Fruit fly (Drosophila melanogaster) whole organism, embryonic: ENCODE results near the gene bun.

Experiments used
- B-H1 ChIP-seq: fragments of 200-800 bp; sonication (Bioruptor generic); IDR thresholded peaks from 3 replicates; pipeline ENCODE4 v1.3.6; 2022; ENCODE audit warnings: missing biosample characterization, missing genetic modification characterization
- CG10543 ChIP-seq: fragments of 200-800 bp; sonication (Bioruptor generic); optimal IDR thresholded peaks from 3 replicates; lab custom pipeline; 2017; ENCODE audit warnings: missing biosample characterization, mild to moderate bottlenecking, missing genetic modification characterization, moderate library complexity
- CG11093 ChIP-seq: fragments of 200-800 bp; sonication (Bioruptor generic); IDR thresholded peaks from 3 replicates; pipeline ENCODE4 v1.3.6; 2022; ENCODE audit warnings: missing biosample characterization, missing genetic modification characterization
- CG12071 ChIP-seq: fragments of 200-800 bp; sonication (Bioruptor generic); optimal IDR thresholded peaks from 3 replicates; lab custom pipeline; 2018; ENCODE audit warnings: missing biosample characterization, mild to moderate bottlenecking, missing genetic modification characterization
- CG12769 ChIP-seq: fragments of 200-800 bp; sonication (Bioruptor generic); optimal IDR thresholded peaks from 2 replicates; lab custom pipeline; 2019; ENCODE audit warnings: missing biosample characterization, mild to moderate bottlenecking, missing genetic modification characterization, moderate library complexity
- CG2712 ChIP-seq: fragments of 200-800 bp; optimal IDR thresholded peaks from 3 replicates; lab custom pipeline; 2019; ENCODE audit warnings: missing biosample characterization, mild to moderate bottlenecking, missing genetic modification characterization, moderate library complexity
- CG34376 ChIP-seq: fragments of 200-800 bp; sonication (Bioruptor generic); optimal IDR thresholded peaks from 2 replicates; lab custom pipeline; 2018; ENCODE audit warnings: missing biosample characterization, mild to moderate bottlenecking, missing genetic modification characterization
- CG3726 ChIP-seq: fragments of 200-800 bp; sonication (Bioruptor generic); IDR thresholded peaks from 3 replicates; pipeline ENCODE4, ENCODE4 v1.3.6; 2022; ENCODE audit warnings: missing biosample characterization, missing genetic modification characterization
- CG3847 ChIP-seq: fragments of 200-800 bp; sonication (Bioruptor generic); IDR thresholded peaks from 2 replicates; pipeline ENCODE4 v1.3.6; 2022; ENCODE audit warnings: missing biosample characterization, missing genetic modification characterization
- CG4282 ChIP-seq: fragments of 200-800 bp; sonication (Bioruptor generic); optimal IDR thresholded peaks from 2 replicates; lab custom pipeline; 2016; ENCODE audit warnings: missing biosample characterization, missing genetic modification characterization
- CG43689 ChIP-seq: fragments of 200-800 bp; sonication (Bioruptor generic); IDR thresholded peaks from 2 replicates; pipeline ENCODE4 v1.3.6; 2022; ENCODE audit warnings: missing biosample characterization, missing genetic modification characterization
- CG4707 ChIP-seq: fragments of 200-800 bp; sonication (Bioruptor generic); optimal IDR thresholded peaks from 2 replicates; lab custom pipeline; 2018; ENCODE audit warnings: missing biosample characterization, mild to moderate bottlenecking, missing genetic modification characterization, moderate library complexity
- CG4730 ChIP-seq: fragments of 200-800 bp; sonication (Bioruptor generic); IDR thresholded peaks from 2 replicates; pipeline ENCODE4 v1.3.6; 2022; ENCODE audit warnings: missing biosample characterization, missing genetic modification characterization
- CG5953 ChIP-seq: fragments of 200-800 bp; sonication (Bioruptor generic); IDR thresholded peaks from 2 replicates; pipeline ENCODE4 v1.3.6; 2022; ENCODE audit warnings: missing biosample characterization, missing genetic modification characterization
- CG7271 ChIP-seq: fragments of 200-800 bp; sonication (Bioruptor generic); optimal IDR thresholded peaks from 2 replicates; lab custom pipeline; 2018; ENCODE audit warnings: missing biosample characterization, mild to moderate bottlenecking, missing genetic modification characterization, moderate library complexity
- CG7745 ChIP-seq: fragments of 200-800 bp; sonication (Bioruptor generic); optimal IDR thresholded peaks from 2 replicates; lab custom pipeline; 2018; ENCODE audit warnings: missing biosample characterization, mild to moderate bottlenecking, missing genetic modification characterization, moderate library complexity
- CG7786 ChIP-seq: fragments of 200-800 bp; sonication (Bioruptor generic); optimal IDR thresholded peaks from 2 replicates; lab custom pipeline; 2016; ENCODE audit warnings: missing biosample characterization, missing genetic modification characterization
- CG7928 ChIP-seq: fragments of 200-800 bp; sonication (Bioruptor generic); optimal IDR thresholded peaks from 2 replicates; lab custom pipeline; 2017; ENCODE audit warnings: missing biosample characterization, mild to moderate bottlenecking, missing genetic modification characterization
- CG9727 ChIP-seq: fragments of 200-800 bp; sonication (Bioruptor generic); optimal IDR thresholded peaks from 3 replicates; lab custom pipeline; 2017; ENCODE audit warnings: missing biosample characterization, mild to moderate bottlenecking, missing genetic modification characterization
- E2f1 ChIP-seq: fragments of 200-800 bp; sonication (Bioruptor generic); IDR thresholded peaks from 2 replicates; pipeline ENCODE4 v1.3.6; 2022; ENCODE audit warnings: missing biosample characterization, missing genetic modification characterization
- Fer1 ChIP-seq: fragments of 200-800 bp; sonication (Bioruptor generic); optimal IDR thresholded peaks from 2 replicates; lab custom pipeline; 2017; ENCODE audit warnings: missing biosample characterization, mild to moderate bottlenecking, missing genetic modification characterization
- Hey ChIP-seq: fragments of 200-800 bp; sonication (Bioruptor generic); optimal IDR thresholded peaks from 3 replicates; lab custom pipeline; 2018; ENCODE audit warnings: missing biosample characterization, mild to moderate bottlenecking, missing genetic modification characterization
- HmgD ChIP-seq: fragments of 200-800 bp; sonication (Bioruptor generic); optimal IDR thresholded peaks from 3 replicates; lab custom pipeline; 2016; ENCODE audit warnings: missing biosample characterization, missing genetic modification characterization
- Lim3 ChIP-seq: fragments of 200-800 bp; sonication (Bioruptor generic); IDR thresholded peaks from 2 replicates; pipeline ENCODE4 v1.3.6; 2022; ENCODE audit warnings: missing biosample characterization, missing genetic modification characterization
- Med ChIP-seq: fragments of 200-800 bp; sonication (Bioruptor generic); peaks from one replicate; lab custom pipeline; 2016; ENCODE audit warnings: missing biosample characterization, missing genetic modification characterization, mild to moderate bottlenecking, inconsistent platforms, moderate library complexity
- Mes4 ChIP-seq: fragments of 200-800 bp; sonication (Bioruptor generic); optimal IDR thresholded peaks from 2 replicates; lab custom pipeline; 2016; ENCODE audit warnings: missing biosample characterization, missing genetic modification characterization
- NK7.1 ChIP-seq: fragments of 200-800 bp; sonication (Bioruptor generic); optimal IDR thresholded peaks from 3 replicates; lab custom pipeline; 2016; ENCODE audit warnings: missing biosample characterization, missing genetic modification characterization
- Ptx1 ChIP-seq: fragments of 200-800 bp; sonication (Bioruptor generic); IDR thresholded peaks from 2 replicates; pipeline ENCODE4 v1.3.6; 2022; ENCODE audit warnings: missing biosample characterization, missing genetic modification characterization
- Rfx ChIP-seq: fragments of 200-800 bp; sonication (Bioruptor generic); IDR thresholded peaks from 2 replicates; pipeline ENCODE4 v1.3.6; 2022; ENCODE audit warnings: missing biosample characterization, missing genetic modification characterization
- amos ChIP-seq: fragments of 200-800 bp; sonication (Bioruptor generic); IDR thresholded peaks from 2 replicates; pipeline ENCODE4 v1.3.6; 2022; ENCODE audit warnings: missing biosample characterization, missing genetic modification characterization; ENCODE audit not compliant: partially characterized antibody
- cwo ChIP-seq: fragments of 200-800 bp; sonication (Bioruptor generic); optimal IDR thresholded peaks from 3 replicates; lab custom pipeline; 2017; ENCODE audit warnings: missing biosample characterization, missing genetic modification characterization, mild to moderate bottlenecking, moderate library complexity, missing genetic modification reagents
- dysf ChIP-seq: fragments of 200-800 bp; sonication (Bioruptor generic); IDR thresholded peaks from 3 replicates; pipeline ENCODE4 v1.3.6; 2022; ENCODE audit warnings: missing biosample characterization, missing genetic modification characterization
- en ChIP-seq: fragments of 200-800 bp; sonication (Bioruptor generic); optimal IDR thresholded peaks from 2 replicates; lab custom pipeline; 2016; ENCODE audit warnings: missing biosample characterization, missing genetic modification characterization
- esg ChIP-seq: fragments of 200-800 bp; sonication (Bioruptor generic); conservative IDR thresholded peaks from 2 replicates; pipeline ENCODE4 v1.3.6; 2022; ENCODE audit warnings: missing biosample characterization, missing genetic modification characterization
- gcm ChIP-seq: fragments of 200-800 bp; sonication (Bioruptor generic); optimal IDR thresholded peaks from 2 replicates; lab custom pipeline; 2019; ENCODE audit warnings: missing biosample characterization, mild to moderate bottlenecking, missing genetic modification characterization, moderate library complexity
- gem ChIP-seq: fragments of 200-800 bp; sonication (Bioruptor generic); optimal IDR thresholded peaks from 2 replicates; lab custom pipeline; 2019; ENCODE audit warnings: missing biosample characterization, mild to moderate bottlenecking, missing genetic modification characterization, moderate library complexity
- gsb ChIP-seq: fragments of 200-800 bp; sonication (Bioruptor generic); IDR thresholded peaks from 2 replicates; pipeline ENCODE4 v1.3.6; 2022; ENCODE audit warnings: missing biosample characterization, missing genetic modification characterization
- gsb-n ChIP-seq: fragments of 200-800 bp; sonication (Bioruptor generic); optimal IDR thresholded peaks from 3 replicates; lab custom pipeline; 2018; ENCODE audit warnings: missing biosample characterization, mild to moderate bottlenecking, missing genetic modification characterization
- hb ChIP-seq: fragments of 200-800 bp; sonication (Bioruptor generic); IDR thresholded peaks from 3 replicates; pipeline ENCODE4 v1.3.6; 2022; ENCODE audit warnings: missing biosample characterization, missing genetic modification characterization; ENCODE audit not compliant: partially characterized antibody
- jumu ChIP-seq: fragments of 200-800 bp; sonication (Bioruptor generic); optimal IDR thresholded peaks from 3 replicates; lab custom pipeline; 2016; ENCODE audit warnings: missing biosample characterization, missing genetic modification characterization
- odd ChIP-seq: fragments of 200-800 bp; sonication (Bioruptor generic); optimal IDR thresholded peaks from 2 replicates; lab custom pipeline; 2017; ENCODE audit warnings: missing biosample characterization, mild to moderate bottlenecking, missing genetic modification characterization
- onecut ChIP-seq: fragments of 200-800 bp; sonication (Bioruptor generic); IDR thresholded peaks from 2 replicates; pipeline ENCODE4 v1.3.6; 2022; ENCODE audit warnings: missing biosample characterization, missing genetic modification characterization
- p53 ChIP-seq: fragments of 200-800 bp; sonication (Bioruptor generic); optimal IDR thresholded peaks from 2 replicates; lab custom pipeline; 2016; ENCODE audit warnings: missing biosample characterization, missing genetic modification characterization
- pan ChIP-seq, 4 experiments: fragments of >200 bp in 3 of 4; fragments of 200-800 bp in 1 of 4; sonication (Bioruptor generic) in 1 of 4; optimal IDR thresholded peaks in 3 of 4; IDR thresholded peaks in 1 of 4; 2 replicates each; pipeline versions ENCODE4 v1.3.6 to Lab custom; 2017 to 2022; ENCODE audit warnings: missing biosample characterization in 2 of 4, missing genetic modification characterization in 2 of 4, mixed read lengths in 1 of 4
- psq ChIP-seq: fragments of 200-800 bp; sonication (Bioruptor generic); optimal IDR thresholded peaks from 2 replicates; lab custom pipeline; 2017; ENCODE audit warnings: missing biosample characterization, missing genetic modification characterization
- row ChIP-seq: fragments of 200-800 bp; sonication (Bioruptor generic); IDR thresholded peaks from 3 replicates; pipeline ENCODE4 v1.3.6; 2022; ENCODE audit warnings: missing biosample characterization, missing genetic modification characterization
- sisA ChIP-seq: fragments of 200-800 bp; sonication (Bioruptor generic); IDR thresholded peaks from 2 replicates; pipeline ENCODE4 v1.3.6; 2022; ENCODE audit warnings: missing biosample characterization, missing genetic modification characterization
- slbo ChIP-seq: fragments of 200-800 bp; sonication (Bioruptor generic); IDR thresholded peaks from 2 replicates; pipeline ENCODE4 v1.3.6; 2022; ENCODE audit warnings: missing biosample characterization, missing genetic modification characterization
- sob ChIP-seq: fragments of 200-800 bp; sonication (Bioruptor generic); IDR thresholded peaks from 2 replicates; pipeline ENCODE4 v1.3.6; 2022; ENCODE audit warnings: missing biosample characterization, missing genetic modification characterization
- sr ChIP-seq: fragments of 200-800 bp; sonication (Bioruptor generic); IDR thresholded peaks from 3 replicates; pipeline ENCODE4 v1.3.6; 2022; ENCODE audit warnings: missing biosample characterization, missing genetic modification characterization
- tx ChIP-seq: fragments of 200-800 bp; sonication (Bioruptor generic); optimal IDR thresholded peaks from 2 replicates; lab custom pipeline; 2016; ENCODE audit warnings: missing biosample characterization, missing genetic modification characterization
- wdn ChIP-seq: fragments of 200-800 bp; sonication (Bioruptor generic); IDR thresholded peaks from 2 replicates; pipeline ENCODE4 v1.3.6; 2022; ENCODE audit warnings: missing biosample characterization, missing genetic modification characterization
- zfh1 ChIP-seq: fragments of 200-800 bp; sonication (Bioruptor generic); IDR thresholded peaks from 3 replicates; pipeline ENCODE4 v1.3.6; 2022; ENCODE audit warnings: missing biosample characterization, missing genetic modification characterization

The bun gene

dm6 chr2L:12502839-12503439 lies 43.5 kb downstream of the bun start (continued):
- TF ChIP-seq gsb (GFP tag; lab: Robert Waterston, UW) = peak; percentile 52
- no peak for TF ChIP-seq gsb-n (tag; lab: Kevin White, UChicago)
- TF ChIP-seq Ptx1 = 0 out of 2 replicates have a peak, but pooled peaks have one; percentile 6
- TF ChIP-seq slbo (GFP tag; lab: Robert Waterston, UW) = 0 out of 2 replicates have a peak, but pooled peaks have one; percentile 7
- peak; percentile 79 for TF ChIP-seq Med (GFP tag; lab: Kevin White, UChicago)
- no peak for TF ChIP-seq hb
- TF ChIP-seq sob (GFP tag; lab: Robert Waterston, UW) = peak; percentile 11; the same call in 1 of the 2 replicates
- no peak for TF ChIP-seq row (GFP tag; lab: Robert Waterston, UW)
- no peak for TF ChIP-seq HmgD
- TF ChIP-seq Rfx (GFP tag; lab: Robert Waterston, UW) = peak; percentile 36; the same call in 1 of the 2 replicates
- peak; percentile 96 for TF ChIP-seq sr (GFP tag; lab: Robert Waterston, UW)
- no peak for TF ChIP-seq CG11093
- TF ChIP-seq CG4282 (GFP tag; lab: Kevin White, UChicago) = no peak
- no peak for TF ChIP-seq B-H1 (GFP tag; lab: Robert Waterston, UW)
- TF ChIP-seq esg (GFP tag; lab: Robert Waterston, UW) = no peak
- TF ChIP-seq CG7928 (GFP tag; lab: Kevin White, UChicago) = no peak
- TF ChIP-seq Mes4 (GFP tag; lab: Kevin White, UChicago) = no peak
- no peak for TF ChIP-seq en
- TF ChIP-seq Lim3 (GFP tag; lab: Robert Waterston, UW) = no peak
- no peak for TF ChIP-seq dysf (GFP tag; lab: Robert Waterston, UW)
- TF ChIP-seq tx (GFP tag; lab: Kevin White, UChicago) = no peak
- TF ChIP-seq gem (tag; lab: Kevin White, UChicago) = peak; percentile 7
- no peak for TF ChIP-seq CG2712 (tag; lab: Kevin White, UChicago)
- peak; percentile 23 for TF ChIP-seq cwo (GFP tag; lab: Kevin White, UChicago)
- TF ChIP-seq CG9727 (GFP tag; lab: Kevin White, UChicago) = no peak
- no peak for TF ChIP-seq CG4730 (GFP tag; lab: Robert Waterston, UW)
- no peak for TF ChIP-seq CG34376 (GFP tag; lab: Kevin White, UChicago)
- TF ChIP-seq CG43689 = no peak
- peak; percentile 12; the same call in 1 of the 2 replicates for TF ChIP-seq E2f1 (GFP tag; lab: Robert Waterston, UW)
- TF ChIP-seq CG12071 = peak; percentile 24
- TF ChIP-seq amos = no peak
- no peak for TF ChIP-seq Hey (tag; lab: Kevin White, UChicago)
- no peak for TF ChIP-seq Fer1 (GFP tag; lab: Kevin White, UChicago)
- TF ChIP-seq CG5953 (GFP tag; lab: Robert Waterston, UW) = no peak
- TF ChIP-seq gcm = no peak
- no peak for TF ChIP-seq pan (optimal IDR thresholded peaks at IDR 0.05; lab: Kevin White, UChicago)
- TF ChIP-seq pan (GFP tag; optimal IDR thresholded peaks at IDR 0.05 in 1 of 2, IDR thresholded peaks at IDR 0.05 in 1 of 2) = peak in 1 of 2 experiments; percentile 47
- TF ChIP-seq onecut (GFP tag; lab: Robert Waterston, UW) = peak; percentile 37; the same call in 1 of the 2 replicates
- TF ChIP-seq CG7745 (tag; lab: Kevin White, UChicago) = no peak
- TF ChIP-seq CG12769 (tag; lab: Kevin White, UChicago) = peak; percentile 19
- no peak for TF ChIP-seq jumu (GFP tag; lab: Kevin White, UChicago)

- TF ChIP-seq sisA (GFP tag; lab: Robert Waterston, UW) (no peak), p53 (no peak), zfh1 (GFP tag; lab: Robert Waterston, UW) (no peak), CG3726 (GFP tag; lab: Robert Waterston, UW) (0 out of 3 replicates have a peak, but pooled peaks have one; percentile 6), NK7.1 (GFP tag; lab: Kevin White, UChicago) (no peak), CG3847 (GFP tag; lab: Robert Waterston, UW) (no peak), CG4707 (GFP tag; lab: Kevin White, UChicago) (no peak), wdn (GFP tag; lab: Robert Waterston, UW) (no peak), CG7786 (GFP tag; lab: Kevin White, UChicago) (no peak), CG7271 (tag; lab: Kevin White, UChicago) (no peak), CG10543 (no peak), psq (GFP tag; lab: Kevin White, UChicago) (no peak), odd (no peak)
Observed at dm6 chr2L:12500405-12500804, 46.0 kb downstream of the bun start.
